Worm (Caenorhabditis elegans) whole organism, L4 larva: Measurements from ENCODE around the gene T19H12.12.

Experiments used
- D1046.2 ChIP-seq: fragments of 200-800 bp; sonication (Bioruptor generic); IDR thresholded peaks from 2 replicates; pipeline ENCODE4 v1.3.6; 2022; ENCODE audit warnings: missing genetic modification characterization, missing compliant biosample characterization
- F49E8.2 ChIP-seq: sonication (generic microtip); optimal IDR thresholded peaks from 2 replicates; lab custom pipeline; 2016; ENCODE audit warnings: missing compliant biosample characterization, mild to moderate bottlenecking, missing genetic modification characterization, borderline replicate concordance
- T20F7.1 ChIP-seq: fragments of 200-800 bp; sonication (Bioruptor generic); optimal IDR thresholded peaks from 2 replicates; lab custom pipeline; 2018; ENCODE audit warnings: mild to moderate bottlenecking, missing genetic modification characterization, missing compliant biosample characterization
- T26A8.4 ChIP-seq: fragments of 200-800 bp; sonication (Bioruptor generic); IDR thresholded peaks from 2 replicates; pipeline ENCODE4 v1.3.6; 2022; ENCODE audit warnings: missing genetic modification characterization, missing compliant biosample characterization
- Y5F2A.4 ChIP-seq: fragments of 200-800 bp; sonication (Bioruptor generic); optimal IDR thresholded peaks from 2 replicates; lab custom pipeline; 2018; ENCODE audit warnings: mild to moderate bottlenecking, missing genetic modification characterization, missing compliant biosample characterization
- ZK546.5 ChIP-seq, 2 experiments: sonication (generic microtip); optimal IDR thresholded peaks; 2 replicates each; lab custom pipeline; 2017; ENCODE audit warnings: missing biosample characterization in 2 of 2, missing genetic modification characterization in 2 of 2
- aly-2 ChIP-seq: sonication (generic microtip); optimal IDR thresholded peaks from 2 replicates; lab custom pipeline; 2018; ENCODE audit warnings: missing biosample characterization, missing genetic modification characterization
- attf-4 ChIP-seq: sonication (generic microtip); optimal IDR thresholded peaks from 3 replicates; lab custom pipeline; 2017; ENCODE audit warnings: missing biosample characterization, missing genetic modification characterization
- ceh-28 ChIP-seq: fragments of 150-350 bp; optimal IDR thresholded peaks from 2 replicates; lab custom pipeline; 2014; ENCODE audit warnings: missing biosample characterization, missing genetic modification reagents, missing genetic modification characterization
- ceh-82 ChIP-seq: sonication (generic microtip); optimal IDR thresholded peaks from 2 replicates; lab custom pipeline; 2017; ENCODE audit warnings: missing biosample characterization, missing genetic modification characterization
- cey-2 ChIP-seq: sonication (generic microtip); optimal IDR thresholded peaks from 3 replicates; lab custom pipeline; 2017; ENCODE audit warnings: missing genetic modification characterization, mild to moderate bottlenecking, missing compliant biosample characterization, antibody characterized with exemption, borderline replicate concordance; ENCODE audit not compliant: insufficient read depth
- daf-12 ChIP-seq: fragments of 150-350 bp; optimal IDR thresholded peaks from 2 replicates; lab custom pipeline; 2014; ENCODE audit warnings: missing biosample characterization, missing genetic modification reagents, missing genetic modification characterization
- daf-19 ChIP-seq: fragments of 200-800 bp; sonication (Bioruptor generic); conservative IDR thresholded peaks from 2 replicates; pipeline ENCODE4 v1.3.6; 2022; ENCODE audit warnings: missing genetic modification characterization, missing compliant biosample characterization
- daf-8 ChIP-seq: fragments of 200-800 bp; sonication (Bioruptor generic); IDR thresholded peaks from 2 replicates; pipeline ENCODE4 v1.3.6; 2022; ENCODE audit warnings: missing genetic modification characterization, missing compliant biosample characterization
- dmd-8 ChIP-seq: fragments of 200-800 bp; sonication (Bioruptor generic); IDR thresholded peaks from 2 replicates; pipeline ENCODE4 v1.3.6; 2022; ENCODE audit warnings: missing genetic modification characterization, missing compliant biosample characterization
- dmd-9 ChIP-seq: fragments of 200-800 bp; sonication (Bioruptor generic); IDR thresholded peaks from 2 replicates; pipeline ENCODE4 v1.3.6; 2022; ENCODE audit warnings: missing genetic modification reagents, missing genetic modification characterization, missing compliant biosample characterization
- egl-27 ChIP-seq: sonication (generic microtip); optimal IDR thresholded peaks from 3 replicates; lab custom pipeline; 2017; ENCODE audit warnings: missing biosample characterization, missing genetic modification reagents, missing genetic modification characterization
- fos-1 ChIP-seq: fragments of 150-350 bp; optimal IDR thresholded peaks from 2 replicates; lab custom pipeline; 2014; ENCODE audit warnings: missing biosample characterization, missing genetic modification characterization
- hlh-30 ChIP-seq: sonication (generic microtip); optimal IDR thresholded peaks from 2 replicates; lab custom pipeline; 2017; ENCODE audit warnings: antibody characterized with exemption, mild to moderate bottlenecking, missing genetic modification characterization, missing compliant biosample characterization; ENCODE audit not compliant: insufficient read depth
- lin-39 ChIP-seq: fragments of 150-350 bp; optimal IDR thresholded peaks from 2 replicates; lab custom pipeline; 2014; ENCODE audit warnings: missing biosample characterization, missing genetic modification reagents, missing genetic modification characterization
- lir-3 ChIP-seq: sonication (generic microtip); optimal IDR thresholded peaks from 2 replicates; lab custom pipeline; 2016; ENCODE audit warnings: mild to moderate bottlenecking, missing genetic modification characterization, missing compliant biosample characterization
- madf-5 ChIP-seq, 2 experiments: fragments of 200-800 bp; sonication (Bioruptor generic); IDR thresholded peaks; 2 replicates each; pipeline ENCODE4 v1.3.6; 2022; ENCODE audit warnings: missing compliant biosample characterization in 2 of 2, missing genetic modification characterization in 2 of 2
- mes-2 ChIP-seq: sonication (generic microtip); optimal IDR thresholded peaks from 2 replicates; lab custom pipeline; 2016; ENCODE audit warnings: missing genotype, mild to moderate bottlenecking, missing genetic modification characterization, missing compliant biosample characterization; ENCODE audit not compliant: poor library complexity, severe bottlenecking
- mxl-2 ChIP-seq: fragments of 200-800 bp; sonication (Bioruptor generic); conservative IDR thresholded peaks from 2 replicates; pipeline ENCODE4 v1.3.6; 2022; ENCODE audit warnings: missing genetic modification reagents, missing genetic modification characterization, missing compliant biosample characterization
- mxl-3 ChIP-seq: fragments of 200-800 bp; sonication (Bioruptor generic); optimal IDR thresholded peaks from 2 replicates; lab custom pipeline; 2018; ENCODE audit warnings: mild to moderate bottlenecking, missing genetic modification characterization, missing compliant biosample characterization
- nhr-10 ChIP-seq: fragments of 150-350 bp; optimal IDR thresholded peaks from 2 replicates; lab custom pipeline; 2014; ENCODE audit warnings: missing biosample characterization, missing genetic modification characterization
- nhr-102 ChIP-seq: sonication (generic microtip); optimal IDR thresholded peaks from 2 replicates; lab custom pipeline; 2016; ENCODE audit warnings: mild to moderate bottlenecking, missing genetic modification characterization, moderate library complexity, missing compliant biosample characterization
- nhr-11 ChIP-seq: fragments of 150-350 bp; optimal IDR thresholded peaks from 2 replicates; lab custom pipeline; 2014; ENCODE audit warnings: missing biosample characterization, missing genetic modification characterization
- nhr-25 ChIP-seq: sonication (generic microtip); optimal IDR thresholded peaks from 2 replicates; lab custom pipeline; 2017; ENCODE audit warnings: missing genetic modification characterization, mild to moderate bottlenecking, missing compliant biosample characterization, antibody characterized with exemption, moderate library complexity, borderline replicate concordance; ENCODE audit not compliant: insufficient read depth
- nhr-28 ChIP-seq: fragments of 150-350 bp; optimal IDR thresholded peaks from 2 replicates; lab custom pipeline; 2014; ENCODE audit warnings: missing biosample characterization, missing genetic modification characterization
- nhr-42 ChIP-seq: fragments of 200-800 bp; sonication (Bioruptor generic); IDR thresholded peaks from 2 replicates; pipeline ENCODE4 v1.3.6; 2022; ENCODE audit warnings: missing genetic modification characterization, missing compliant biosample characterization
- nhr-76 ChIP-seq: fragments of 150-350 bp; optimal IDR thresholded peaks from 2 replicates; lab custom pipeline; 2014; ENCODE audit warnings: missing biosample characterization, missing genetic modification characterization
- nhr-77 ChIP-seq: fragments of 150-350 bp; optimal IDR thresholded peaks from 2 replicates; lab custom pipeline; 2014; ENCODE audit warnings: missing biosample characterization, missing genetic modification characterization
- pqm-1 ChIP-seq: sonication (generic microtip); optimal IDR thresholded peaks from 2 replicates; lab custom pipeline; 2017; ENCODE audit warnings: missing biosample characterization, missing genetic modification characterization
- sdz-12 ChIP-seq: fragments of 200-800 bp; sonication (Bioruptor generic); optimal IDR thresholded peaks from 2 replicates; lab custom pipeline; 2018; ENCODE audit warnings: mild to moderate bottlenecking, missing genetic modification characterization, missing compliant biosample characterization
- skn-1 ChIP-seq: fragments of 150-350 bp; optimal IDR thresholded peaks from 2 replicates; lab custom pipeline; 2014; ENCODE audit warnings: missing biosample characterization, missing genetic modification characterization
- snpc-4 ChIP-seq: fragments of 150-350 bp; optimal IDR thresholded peaks from 2 replicates; lab custom pipeline; 2014; ENCODE audit warnings: missing biosample characterization, missing genetic modification characterization
- spr-1 ChIP-seq: sonication (generic microtip); optimal IDR thresholded peaks from 2 replicates; lab custom pipeline; 2016; ENCODE audit warnings: mild to moderate bottlenecking, missing genetic modification characterization, missing compliant biosample characterization
- tra-1 ChIP-seq: fragments of 200-800 bp; sonication (Bioruptor generic); IDR thresholded peaks from 2 replicates; pipeline ENCODE4 v1.3.6; 2022; ENCODE audit warnings: missing genetic modification reagents, missing genetic modification characterization, missing compliant biosample characterization
- unc-39 ChIP-seq: sonication (generic microtip); optimal IDR thresholded peaks from 2 replicates; lab custom pipeline; 2017; ENCODE audit warnings: missing biosample characterization, missing genetic modification characterization
- zfp-2 ChIP-seq: sonication (generic microtip); optimal IDR thresholded peaks from 2 replicates; lab custom pipeline; 2016; ENCODE audit warnings: mild to moderate bottlenecking, missing genetic modification characterization, missing compliant biosample characterization
- zip-11 ChIP-seq: fragments of 200-800 bp; sonication (Bioruptor generic); IDR thresholded peaks from 2 replicates; pipeline ENCODE4 v1.3.6; 2022; ENCODE audit warnings: missing genetic modification characterization, missing compliant biosample characterization
- zip-2 ChIP-seq: fragments of 150-350 bp; optimal IDR thresholded peaks from 2 replicates; lab custom pipeline; 2014; ENCODE audit warnings: missing biosample characterization, missing genetic modification characterization
- ztf-11 ChIP-seq: fragments of 150-350 bp; optimal IDR thresholded peaks from 2 replicates; lab custom pipeline; 2014; ENCODE audit warnings: missing biosample characterization, missing genetic modification characterization
- ztf-7 ChIP-seq: fragments of 150-350 bp; optimal IDR thresholded peaks from 2 replicates; lab custom pipeline; 2014; ENCODE audit warnings: missing biosample characterization, missing genetic modification characterization

The T19H12.12 gene

DNA sequence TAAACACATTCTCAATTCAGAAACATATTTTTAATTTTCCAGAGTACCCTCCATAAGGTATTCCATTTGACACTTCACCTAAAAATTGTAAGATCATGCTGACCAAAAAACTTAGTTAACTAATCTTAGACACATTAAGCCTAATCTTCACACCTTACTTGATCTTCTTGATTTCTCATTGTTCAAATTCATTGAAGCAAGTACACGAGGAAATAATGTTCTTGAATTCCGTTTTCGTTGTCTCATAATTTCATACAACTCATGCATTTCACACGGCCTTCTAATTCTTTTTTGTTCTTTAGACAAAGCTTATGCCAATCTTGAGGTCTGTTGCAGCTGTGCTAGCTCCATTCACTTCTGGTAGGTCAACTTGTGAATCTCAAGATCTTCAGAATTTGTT is 12.6 kb upstream of the T19H12.12 start, which contains the start of gene srd-33:
Gene srd-33 (plus strand): TSS at position 301 of the 400 bp plus-strand sequence.
- TF ChIP-seq mxl-2 (no peak), nhr-11 (tag; lab: Kevin White, UChicago) (no peak), mxl-3 (GFP tag; lab: Kevin White, UChicago) (no peak)
- TF ChIP-seq, all 104 proteins: peak for 0

DNA sequence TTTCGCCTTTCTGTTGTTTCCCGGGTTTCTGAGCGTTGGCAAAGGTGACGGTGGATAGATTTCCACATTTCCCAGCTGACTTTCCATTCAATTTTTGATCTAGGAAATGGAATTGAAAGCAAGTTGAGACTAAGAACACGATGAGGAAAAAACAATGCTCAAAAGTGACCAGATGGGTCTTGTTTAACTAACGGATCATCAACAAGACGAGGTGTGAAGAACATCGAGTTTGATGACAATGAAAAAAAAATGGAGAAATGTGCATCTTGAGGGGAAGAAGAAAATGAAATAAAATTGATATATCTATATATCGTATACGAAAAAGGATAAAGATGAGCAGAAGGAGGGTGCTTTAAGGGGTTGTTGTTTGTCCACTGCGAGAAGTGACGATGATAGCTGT is 7.0 kb upstream of the T19H12.12 start, which contains the start of gene T19H12.6:
Gene T19H12.6 (minus strand): TSS at position 101 of the 400 bp plus-strand sequence.
- TF ChIP-seq ceh-82 (no peak), daf-12 (tag; lab: Kevin White, UChicago) (no peak), daf-8 (GFP tag; lab: Robert Waterston, UW) (no peak), nhr-76 (tag; lab: Kevin White, UChicago) (no peak), attf-4 (tag; lab: Kevin White, UChicago) (no peak)

- no peak for TF ChIP-seq cey-2 (tag; lab: Kevin White, UChicago)
- TF ChIP-seq mes-2, result no peak
- no peak for TF ChIP-seq D1046.2 (GFP tag; lab: Robert Waterston, UW)
- TF ChIP-seq daf-19 (GFP tag; lab: Robert Waterston, UW), result no peak
- no peak for TF ChIP-seq Y5F2A.4
- TF ChIP-seq nhr-102 (tag; lab: Kevin White, UChicago), result no peak
- no peak for TF ChIP-seq nhr-25
- no peak for TF ChIP-seq egl-27 (tag; lab: Kevin White, UChicago)
- TF ChIP-seq lir-3 (tag; lab: Kevin White, UChicago), result no peak
- TF ChIP-seq unc-39 (tag; lab: Kevin White, UChicago), result no peak
- TF ChIP-seq madf-5 (GFP tag; IDR thresholded peaks at IDR 0.05; lab: Robert Waterston, UW), result no peak
- no peak for TF ChIP-seq T20F7.1 (GFP tag; lab: Kevin White, UChicago)
These were observed 5.3 kb upstream of the T19H12.12 start, which contains the start of gene T19H12.15 for ce11 chrV:4879251-4879650. Gene T19H12.15, minus strand, starts transcription at chrV:4879351.

DNA sequence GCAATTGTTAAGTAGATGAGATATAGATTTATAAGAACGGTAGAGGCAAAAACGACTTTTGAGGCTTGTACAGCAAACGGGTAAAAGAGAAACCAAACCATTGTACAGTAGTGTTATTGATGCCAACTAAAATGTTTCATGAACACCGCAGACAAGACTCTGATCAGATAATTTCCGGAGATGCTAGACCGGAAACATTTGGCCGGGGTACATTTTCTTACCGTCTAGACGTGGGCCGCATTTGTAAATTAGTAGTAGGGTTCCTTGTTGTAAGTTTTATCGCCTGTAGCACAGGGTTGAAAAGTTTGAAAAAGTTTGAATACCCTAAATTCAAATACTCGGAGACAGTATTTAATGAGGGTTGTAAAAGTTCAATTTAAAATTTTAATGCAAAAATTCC is 3.2 kb upstream of the T19H12.12 start, which contains the start of gene str-32:
Gene str-32 (minus strand): TSS at position 101 of the 400 bp plus-strand sequence.
- TF ChIP-seq skn-1 (tag; lab: Kevin White, UChicago) (no peak), nhr-77 (no peak), ZK546.5 (tag; optimal IDR thresholded peaks at IDR 0.05; lab: Kevin White, UChicago) (no peak), snpc-4 (tag; lab: Kevin White, UChicago) (no peak), tra-1 (GFP tag; lab: Robert Waterston, UW) (no peak), pqm-1 (tag; lab: Kevin White, UChicago) (no peak), nhr-25 (no peak), zip-2 (tag; lab: Kevin White, UChicago) (no peak), zip-11 (GFP tag; lab: Robert Waterston, UW) (no peak), unc-39 (tag; lab: Kevin White, UChicago) (no peak), nhr-28 (tag; lab: Kevin White, UChicago) (no peak), daf-8 (GFP tag; lab: Robert Waterston, UW) (no peak), lin-39 (tag; lab: Kevin White, UChicago) (no peak), F49E8.2 (tag; lab: Kevin White, UChicago) (no peak), dmd-8 (GFP tag; lab: Robert Waterston, UW) (no peak), T20F7.1 (GFP tag; lab: Kevin White, UChicago) (no peak), ceh-28 (tag; lab: Kevin White, UChicago) (no peak), ztf-7 (tag; lab: Kevin White, UChicago) (no peak)
- TF ChIP-seq, all 104 proteins: peak for 0

DNA sequence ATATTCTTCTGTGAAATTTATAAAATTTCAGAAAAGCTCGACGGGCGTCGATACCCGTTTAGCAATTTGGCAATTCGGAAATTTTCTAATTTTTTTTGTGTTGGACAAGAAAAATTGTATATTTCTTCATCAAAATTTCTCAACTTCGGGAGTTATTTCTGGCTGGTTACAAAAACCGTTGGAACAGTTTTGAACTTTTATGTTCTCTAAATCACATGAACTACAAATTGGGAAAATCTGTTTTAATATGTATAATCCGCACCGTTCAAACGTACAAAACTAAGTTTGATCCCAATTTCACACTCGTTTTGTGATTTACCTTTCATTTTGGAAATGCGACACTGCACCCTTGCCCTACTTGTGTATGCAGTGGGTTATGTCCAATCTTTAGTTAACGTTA is 782 bp downstream of the T19H12.12 start, which contains the start of gene T19H12.3:
Gene T19H12.3 (plus strand): TSS at position 301 of the 400 bp plus-strand sequence.
- no peak for TF ChIP-seq daf-19 (GFP tag; lab: Robert Waterston, UW)
- TF ChIP-seq nhr-42 (GFP tag; lab: Robert Waterston, UW), result no peak
- no peak for TF ChIP-seq ztf-11 (tag; lab: Kevin White, UChicago)
- no peak for TF ChIP-seq zfp-2 (tag; lab: Kevin White, UChicago)
- TF ChIP-seq aly-2 (tag; lab: Kevin White, UChicago), result no peak
- no peak for TF ChIP-seq nhr-25
- TF ChIP-seq fos-1, result no peak
- TF ChIP-seq nhr-10 (tag; lab: Kevin White, UChicago), result no peak
- no peak for TF ChIP-seq mxl-2
- no peak for TF ChIP-seq dmd-9 (GFP tag; lab: Robert Waterston, UW)
- no peak for TF ChIP-seq hlh-30
- TF ChIP-seq T26A8.4 (GFP tag; lab: Robert Waterston, UW), result no peak
- TF ChIP-seq sdz-12 (GFP tag; lab: Kevin White, UChicago), result no peak
- no peak for TF ChIP-seq D1046.2 (GFP tag; lab: Robert Waterston, UW)
- no peak for TF ChIP-seq spr-1
